Fruit fly (Drosophila melanogaster): ENCODE data around the gene CG43446.

DNA sequence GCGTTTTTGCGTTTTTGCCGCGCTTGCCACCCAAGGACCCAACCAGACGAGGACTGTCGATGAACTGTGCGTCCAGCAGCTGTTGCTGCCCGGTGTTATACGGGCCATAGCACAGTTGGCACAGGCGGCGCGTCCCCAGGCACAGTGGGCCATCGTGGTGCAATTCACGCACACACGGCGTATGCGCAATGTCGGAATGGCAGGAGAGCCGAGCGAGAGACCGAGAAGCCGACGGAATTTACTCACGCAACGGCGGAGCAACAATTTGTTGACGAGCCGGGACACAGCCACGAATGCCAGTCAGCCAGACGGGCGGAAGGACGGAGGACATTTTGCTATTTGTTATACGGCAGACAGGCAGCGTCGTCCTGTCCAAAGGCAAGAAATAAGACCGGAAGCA is 42.3 kb downstream of the CG43446 start, which contains the start of gene CG31191:
- TF ChIP-seq h (optimal IDR thresholded peaks at IDR 0.05) (no peak), psq (optimal IDR thresholded peaks at IDR 0.05) (no peak), ttk (optimal IDR thresholded peaks at IDR 0.05) (no peak), Sin3A (optimal IDR thresholded peaks at IDR 0.05) (no peak), Myc (optimal IDR thresholded peaks at IDR 0.05) (no peak)
